Fruit fly (Drosophila melanogaster) whole organism, pupa: ENCODE data around the gene CG31195.

ENCODE experiments used
- CG10348 ChIP-seq: fragments of 200-800 bp; sonication (Bioruptor generic); IDR thresholded peaks from 2 replicates; pipeline ENCODE4 v1.3.6; 2022; ENCODE audit warnings: missing biosample characterization, missing genetic modification characterization
- CG12605 ChIP-seq: fragments of 200-800 bp; sonication (Bioruptor generic); IDR thresholded peaks from 2 replicates; pipeline ENCODE4 v1.3.6; 2022; ENCODE audit warnings: missing biosample characterization, missing genetic modification characterization
- CG13204 ChIP-seq: fragments of 200-800 bp; sonication (Bioruptor generic); optimal IDR thresholded peaks from 2 replicates; lab custom pipeline; 2018; ENCODE audit warnings: missing biosample characterization, mild to moderate bottlenecking, missing genetic modification characterization, moderate library complexity
- CG14655 ChIP-seq: fragments of 200-800 bp; sonication (Bioruptor generic); optimal IDR thresholded peaks from 3 replicates; lab custom pipeline; 2017; ENCODE audit warnings: mild to moderate bottlenecking, missing biosample characterization, missing genetic modification reagents, missing genetic modification characterization
- CG15710 ChIP-seq: fragments of 200-800 bp; sonication (Bioruptor generic); optimal IDR thresholded peaks from 2 replicates; lab custom pipeline; 2018; ENCODE audit warnings: missing biosample characterization, mild to moderate bottlenecking, missing genetic modification characterization, moderate library complexity
- CG17806 ChIP-seq: fragments of 200-800 bp; sonication (Bioruptor generic); optimal IDR thresholded peaks from 2 replicates; lab custom pipeline; 2018; ENCODE audit warnings: missing biosample characterization, mild to moderate bottlenecking, missing genetic modification characterization, moderate library complexity
- CG32121 ChIP-seq: fragments of 200-800 bp; sonication (Bioruptor generic); IDR thresholded peaks from 2 replicates; pipeline ENCODE4 v1.3.6; 2022; ENCODE audit warnings: missing biosample characterization, missing genetic modification characterization
- CG34367 ChIP-seq: fragments of 200-800 bp; sonication (Bioruptor generic); optimal IDR thresholded peaks from 2 replicates; lab custom pipeline; 2018; ENCODE audit warnings: missing biosample characterization, mild to moderate bottlenecking, missing genetic modification characterization
- CG4496 ChIP-seq: fragments of 200-800 bp; sonication (Bioruptor generic); IDR thresholded peaks from 3 replicates; pipeline ENCODE4 v1.3.6; 2022; ENCODE audit warnings: missing biosample characterization, missing genetic modification characterization
- CG8159 ChIP-seq: fragments of 200-800 bp; sonication (Bioruptor generic); optimal IDR thresholded peaks from 3 replicates; lab custom pipeline; 2018; ENCODE audit warnings: missing biosample characterization, mild to moderate bottlenecking, missing genetic modification characterization, moderate library complexity
- CG8301 ChIP-seq: fragments of 200-800 bp; sonication (Bioruptor generic); optimal IDR thresholded peaks from 2 replicates; lab custom pipeline; 2018; ENCODE audit warnings: missing biosample characterization, mild to moderate bottlenecking, missing genetic modification characterization
- CG9948 ChIP-seq: fragments of 200-800 bp; sonication (Bioruptor generic); optimal IDR thresholded peaks from 2 replicates; lab custom pipeline; 2018; ENCODE audit warnings: missing biosample characterization, mild to moderate bottlenecking, missing genetic modification characterization, moderate library complexity
- D1 ChIP-seq: fragments of 200-800 bp; sonication (Bioruptor generic); optimal IDR thresholded peaks from 2 replicates; lab custom pipeline; 2018; ENCODE audit warnings: missing biosample characterization, mild to moderate bottlenecking, missing genetic modification characterization, moderate library complexity
- EcR ChIP-seq: fragments of 200-800 bp; sonication (Bioruptor generic); optimal IDR thresholded peaks from 3 replicates; lab custom pipeline; 2019; ENCODE audit warnings: missing biosample characterization, missing genetic modification characterization, mild to moderate bottlenecking, moderate library complexity, missing genetic modification reagents
- Ets98B ChIP-seq: fragments of 200-800 bp; sonication (Bioruptor generic); IDR thresholded peaks from 2 replicates; pipeline ENCODE4 v1.3.6; 2022; ENCODE audit warnings: missing biosample characterization, missing genetic modification characterization
- Pif1A ChIP-seq: fragments of 200-800 bp; sonication (Bioruptor generic); optimal IDR thresholded peaks from 3 replicates; lab custom pipeline; 2016; ENCODE audit warnings: missing biosample characterization, missing genetic modification characterization
- Pif1B ChIP-seq: fragments of 200-800 bp; sonication (Bioruptor generic); optimal IDR thresholded peaks from 3 replicates; lab custom pipeline; 2016; ENCODE audit warnings: missing biosample characterization, missing genetic modification characterization
- Snoo ChIP-seq: fragments of 200-800 bp; sonication (Bioruptor generic); optimal IDR thresholded peaks from 3 replicates; lab custom pipeline; 2017; ENCODE audit warnings: missing biosample characterization, mild to moderate bottlenecking, missing genetic modification characterization, inconsistent platforms
- fd96Ca ChIP-seq: fragments of 200-800 bp; sonication (Bioruptor generic); IDR thresholded peaks from 3 replicates; pipeline ENCODE4 v1.3.6; 2022; ENCODE audit warnings: missing biosample characterization, missing genetic modification characterization
- gl ChIP-seq: fragments of 200-800 bp; sonication (Bioruptor generic); optimal IDR thresholded peaks from 2 replicates; lab custom pipeline; 2018; ENCODE audit warnings: missing biosample characterization, mild to moderate bottlenecking, missing genetic modification characterization
- rn ChIP-seq: fragments of 200-800 bp; sonication (Bioruptor generic); IDR thresholded peaks from 2 replicates; pipeline ENCODE4 v1.3.6; 2022; ENCODE audit warnings: missing biosample characterization, missing genetic modification characterization

The CG31195 gene

DNA sequence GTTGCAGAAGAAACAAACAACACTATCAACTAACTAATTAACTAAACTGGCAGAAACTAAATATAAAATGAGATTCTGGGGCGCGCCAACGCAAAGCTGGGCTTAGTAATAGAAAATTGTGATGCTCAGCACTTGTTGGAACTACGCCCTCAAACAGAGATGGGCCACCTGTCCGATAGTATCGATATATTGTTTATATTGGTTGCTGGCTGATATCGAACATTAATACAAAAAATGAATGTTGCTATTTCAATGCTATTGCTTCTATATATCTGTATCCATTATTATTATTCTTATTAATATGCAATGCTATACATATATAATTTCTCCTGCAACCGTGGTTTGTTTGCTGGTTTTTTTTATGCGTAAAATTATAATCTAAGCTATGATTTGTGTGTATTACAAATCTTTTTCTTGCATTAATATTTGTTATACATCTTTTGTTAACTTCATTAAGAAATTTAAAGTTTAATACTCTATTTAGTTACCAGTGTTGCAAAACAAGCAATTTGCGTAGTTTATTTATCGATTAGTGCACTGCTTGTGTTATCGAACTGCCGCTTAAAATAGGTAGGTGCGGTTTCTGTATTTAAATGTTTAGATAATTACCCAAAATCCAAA is at the start of gene CG31195:
Gene CG31195 (minus strand): TSS at position 195 of the 621 bp plus-strand sequence.
- no peak for TF ChIP-seq D1 (tag; lab: Kevin White, UChicago)
- no peak for TF ChIP-seq CG9948 (tag; lab: Kevin White, UChicago)
- no peak for TF ChIP-seq CG10348 (GFP tag; lab: Robert Waterston, UW)
- TF ChIP-seq CG12605 (GFP tag; lab: Robert Waterston, UW), result no peak
- no peak for TF ChIP-seq Snoo (tag; lab: Kevin White, UChicago)

dm6 chr3R:20802253-20802652 is 40.1 kb upstream of the CG31195 start:
- TF ChIP-seq CG13204 (GFP tag; lab: Kevin White, UChicago) (no peak), CG8159 (tag; lab: Kevin White, UChicago) (no peak), D1 (tag; lab: Kevin White, UChicago) (no peak), CG17806 (no peak), Pif1B (no peak), CG14655 (no peak), EcR (GFP tag; lab: Kevin White, UChicago) (no peak)

DNA sequence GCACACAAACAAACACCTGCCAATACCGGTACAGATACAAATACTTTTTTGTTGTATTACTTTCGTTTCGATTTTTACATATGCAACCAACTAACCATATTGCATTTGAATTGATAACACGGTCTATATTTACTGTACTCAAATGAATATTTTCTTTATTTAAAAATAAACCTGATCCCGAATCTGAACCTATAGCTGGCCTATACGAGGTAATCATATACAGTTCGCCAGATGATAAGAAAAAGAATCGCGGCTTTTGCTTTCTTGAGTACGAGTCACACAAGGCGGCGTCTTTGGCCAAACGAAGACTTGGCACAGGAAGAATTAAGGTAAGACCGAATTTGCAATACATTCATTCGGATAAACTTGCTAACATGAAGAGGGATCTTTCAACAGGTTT is 34.8 kb upstream of the CG31195 start:
- TF ChIP-seq fd96Ca (GFP tag; lab: Robert Waterston, UW) (no peak), Snoo (tag; lab: Kevin White, UChicago) (no peak), CG34367 (tag; lab: Kevin White, UChicago) (no peak), rn (GFP tag; lab: Robert Waterston, UW) (no peak), CG13204 (GFP tag; lab: Kevin White, UChicago) (no peak), D1 (tag; lab: Kevin White, UChicago) (no peak)

DNA sequence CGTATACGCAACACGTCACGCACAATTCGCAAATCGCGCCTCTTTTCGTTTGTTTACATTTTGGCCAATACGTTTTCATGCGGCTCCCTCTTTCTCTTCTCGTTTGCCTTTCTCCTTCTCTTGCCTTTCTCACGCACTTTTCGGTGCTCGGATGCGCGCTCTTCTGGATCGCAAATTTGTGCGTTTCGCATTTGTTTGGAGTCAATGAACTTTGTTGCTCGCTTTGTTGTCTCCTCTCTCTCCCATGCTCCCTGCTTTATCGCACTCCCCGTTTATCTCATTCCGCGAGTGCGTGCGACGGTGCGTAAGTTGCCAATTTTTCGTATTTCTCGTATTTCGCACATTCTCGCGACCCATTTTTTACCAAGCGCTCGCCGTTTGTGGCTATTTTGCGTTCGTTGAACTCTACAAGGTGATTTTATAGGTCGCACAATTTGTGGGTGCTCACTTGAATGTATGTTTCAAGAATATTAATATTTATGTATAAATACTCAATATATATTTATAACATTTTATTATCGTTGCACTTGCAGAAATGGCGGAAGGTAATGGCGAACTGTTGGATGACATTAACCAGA is 29.1 kb upstream of the CG31195 start:
- peak; percentile 90 for TF ChIP-seq EcR (GFP tag; lab: Kevin White, UChicago)
- no peak for TF ChIP-seq fd96Ca (GFP tag; lab: Robert Waterston, UW)
- no peak for TF ChIP-seq CG9948 (tag; lab: Kevin White, UChicago)
- TF ChIP-seq CG4496, result 0 out of 3 replicates have a peak, but pooled peaks have one; percentile 25

dm6 chr3R:20790437-20790836 is 28.3 kb upstream of the CG31195 start:
- TF ChIP-seq gl (tag; lab: Kevin White, UChicago), result no peak
- TF ChIP-seq CG13204 (GFP tag; lab: Kevin White, UChicago), result no peak
- TF ChIP-seq CG12605 (GFP tag; lab: Robert Waterston, UW), result peak; percentile 63
- no peak for TF ChIP-seq CG34367 (tag; lab: Kevin White, UChicago)
- no peak for TF ChIP-seq Pif1A
- TF ChIP-seq CG17806, result no peak
- peak; percentile 79 for TF ChIP-seq CG4496
- no peak for TF ChIP-seq Snoo (tag; lab: Kevin White, UChicago)
- no peak for TF ChIP-seq CG10348 (GFP tag; lab: Robert Waterston, UW)
- no peak for TF ChIP-seq CG15710 (tag; lab: Kevin White, UChicago)
- no peak for TF ChIP-seq CG8301
- TF ChIP-seq D1 (tag; lab: Kevin White, UChicago), result no peak
- no peak for TF ChIP-seq CG9948 (tag; lab: Kevin White, UChicago)
- peak; percentile 65 for TF ChIP-seq Ets98B (GFP tag; lab: Robert Waterston, UW)
- no peak for TF ChIP-seq rn (GFP tag; lab: Robert Waterston, UW)
- no peak for TF ChIP-seq fd96Ca (GFP tag; lab: Robert Waterston, UW)
- TF ChIP-seq CG8159 (tag; lab: Kevin White, UChicago), result no peak
- peak; percentile 79 for TF ChIP-seq CG32121 (GFP tag; lab: Robert Waterston, UW)

DNA sequence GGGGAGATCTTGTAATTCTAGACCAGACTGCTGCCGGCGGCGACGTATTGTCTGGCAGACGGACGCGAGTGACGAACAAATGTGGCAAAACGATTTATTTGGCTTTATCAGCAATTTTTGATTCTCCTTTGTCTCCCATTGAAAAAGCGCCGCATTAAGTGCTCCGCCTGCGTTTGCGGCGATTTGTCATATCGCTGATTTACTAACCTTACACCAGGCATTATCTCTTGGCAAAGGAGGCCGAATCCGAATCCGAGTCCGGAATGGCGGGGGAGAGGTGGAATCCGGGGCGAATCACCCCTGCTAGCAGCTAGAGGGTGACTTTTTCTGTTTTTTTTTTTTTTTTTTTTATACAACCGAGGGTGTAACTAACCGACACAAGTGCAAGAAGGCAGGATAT is 26.4 kb upstream of the CG31195 start:
- no peak for TF ChIP-seq EcR (GFP tag; lab: Kevin White, UChicago)
- TF ChIP-seq Pif1A, result no peak
- no peak for TF ChIP-seq CG8159 (tag; lab: Kevin White, UChicago)
- TF ChIP-seq rn (GFP tag; lab: Robert Waterston, UW), result no peak
- no peak for TF ChIP-seq CG10348 (GFP tag; lab: Robert Waterston, UW)
- TF ChIP-seq Pif1B, result no peak
- TF ChIP-seq gl (tag; lab: Kevin White, UChicago), result no peak
- TF ChIP-seq CG13204 (GFP tag; lab: Kevin White, UChicago), result no peak
- no peak for TF ChIP-seq Snoo (tag; lab: Kevin White, UChicago)
- TF ChIP-seq CG32121 (GFP tag; lab: Robert Waterston, UW), result no peak
- no peak for TF ChIP-seq CG14655
- TF ChIP-seq, all 21 proteins: peak for 0
